Fruit fly (Drosophila melanogaster) S2 (cell line): ENCODE measurements around the gene CG45101.

Source experiments
- CG8478 ChIP-seq: fragments of >200 bp; optimal IDR thresholded peaks from 2 replicates; lab custom pipeline; 2018
- CTCF ChIP-seq, 2 experiments: fragments of >200 bp; optimal IDR thresholded peaks; 2 replicates each; lab custom pipeline; 2018

DNA sequence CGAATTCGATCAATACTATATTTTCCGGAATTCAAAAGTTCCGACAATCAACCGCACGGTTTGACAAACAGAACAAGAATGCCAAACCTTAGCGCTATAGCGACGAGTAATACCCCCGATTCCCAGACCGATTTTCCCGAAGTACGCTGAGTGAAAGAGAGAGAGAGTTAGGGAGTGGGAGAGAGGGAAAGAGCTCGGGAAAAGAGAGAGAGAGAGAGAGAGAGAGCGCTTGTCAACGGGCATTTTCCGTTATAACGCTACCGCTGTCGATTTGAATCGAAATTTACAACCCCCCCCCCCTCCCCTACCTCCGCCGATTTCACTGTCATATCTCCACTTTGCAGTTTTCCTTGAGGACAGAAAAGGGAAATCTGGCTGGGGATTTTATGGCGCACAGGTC, 18.2 kb upstream of the CG45101 start:
- TF ChIP-seq CTCF (optimal IDR thresholded peaks at IDR 0.05; lab: Kevin White, UChicago) (no peak), CG8478 (lab: Kevin White, UChicago) (no peak)
